Fruit fly (Drosophila melanogaster) whole organism, adult: ENCODE measurements around the gene CG31948.

Experiments
- CG11617 ChIP-seq: fragments of 200-800 bp; sonication (Bioruptor generic); optimal IDR thresholded peaks from 2 replicates; lab custom pipeline; 2017; ENCODE audit warnings: mild to moderate bottlenecking, missing biosample characterization, missing genetic modification reagents, missing genetic modification characterization
- CG12768 ChIP-seq: fragments of 200-800 bp; sonication (Bioruptor generic); optimal IDR thresholded peaks from 2 replicates; lab custom pipeline; 2017; ENCODE audit warnings: missing biosample characterization, missing genetic modification characterization, mild to moderate bottlenecking, moderate library complexity, missing genetic modification reagents
- CG14711 ChIP-seq: fragments of 200-800 bp; sonication (Bioruptor generic); optimal IDR thresholded peaks from 2 replicates; lab custom pipeline; 2018; ENCODE audit warnings: missing biosample characterization, mild to moderate bottlenecking, missing genetic modification characterization, moderate library complexity
- CG1620 ChIP-seq: fragments of 200-800 bp; sonication (Bioruptor generic); optimal IDR thresholded peaks from 2 replicates; lab custom pipeline; 2016; ENCODE audit warnings: missing biosample characterization, missing genetic modification characterization
- CG33017 ChIP-seq: fragments of 200-800 bp; sonication (Bioruptor generic); optimal IDR thresholded peaks from 2 replicates; lab custom pipeline; 2018; ENCODE audit warnings: missing biosample characterization, mild to moderate bottlenecking, missing genetic modification characterization, moderate library complexity
- CG5204 ChIP-seq: fragments of 200-800 bp; sonication (Bioruptor generic); optimal IDR thresholded peaks from 2 replicates; lab custom pipeline; 2016; ENCODE audit warnings: missing biosample characterization, missing genetic modification characterization
- CG7045 ChIP-seq: fragments of 200-800 bp; sonication (Bioruptor generic); optimal IDR thresholded peaks from 2 replicates; lab custom pipeline; 2017; ENCODE audit warnings: missing biosample characterization, mild to moderate bottlenecking, missing genetic modification characterization
- CG7101 ChIP-seq: fragments of 200-800 bp; sonication (Bioruptor generic); optimal IDR thresholded peaks from 2 replicates; lab custom pipeline; 2018; ENCODE audit warnings: missing biosample characterization, mild to moderate bottlenecking, missing genetic modification characterization, moderate library complexity
- Clk ChIP-seq: fragments of 200-800 bp; sonication (Bioruptor generic); optimal IDR thresholded peaks from 2 replicates; lab custom pipeline; 2017; ENCODE audit warnings: missing biosample characterization, missing genetic modification characterization
- Crg-1 ChIP-seq: fragments of 200-800 bp; sonication (Bioruptor generic); optimal IDR thresholded peaks from 2 replicates; lab custom pipeline; 2016; ENCODE audit warnings: missing biosample characterization, missing genetic modification characterization
- Hr96 ChIP-seq: fragments of 200-800 bp; sonication (Bioruptor generic); optimal IDR thresholded peaks from 2 replicates; lab custom pipeline; 2016; ENCODE audit warnings: missing biosample characterization, missing genetic modification characterization
- Mnt ChIP-seq: fragments of 200-800 bp; sonication (Bioruptor generic); optimal IDR thresholded peaks from 2 replicates; lab custom pipeline; 2016; ENCODE audit warnings: missing biosample characterization, mild to moderate bottlenecking, missing genetic modification characterization
- bab1 ChIP-seq: fragments of 200-800 bp; sonication (Bioruptor generic); optimal IDR thresholded peaks from 3 replicates; lab custom pipeline; 2019; ENCODE audit warnings: missing biosample characterization, mild to moderate bottlenecking, missing genetic modification characterization, moderate library complexity
- cic ChIP-seq: fragments of 200-800 bp; sonication (Bioruptor generic); optimal IDR thresholded peaks from 2 replicates; lab custom pipeline; 2017; ENCODE audit warnings: missing biosample characterization, mild to moderate bottlenecking, missing genetic modification characterization, moderate library complexity
- cnc ChIP-seq, 2 experiments: fragments of >200 bp; optimal IDR thresholded peaks; 2 replicates each; lab custom pipeline; 2017
- kay ChIP-seq: fragments of 200-800 bp; sonication (Bioruptor generic); peaks from one replicate; lab custom pipeline; 2016; ENCODE audit warnings: missing biosample characterization, missing genetic modification characterization, borderline replicate concordance
- ovo ChIP-seq: fragments of 200-800 bp; sonication (Bioruptor generic); optimal IDR thresholded peaks from 2 replicates; lab custom pipeline; 2016; ENCODE audit warnings: missing biosample characterization, missing genetic modification characterization
- pad ChIP-seq: fragments of 200-800 bp; sonication (Bioruptor generic); optimal IDR thresholded peaks from 3 replicates; lab custom pipeline; 2017; ENCODE audit warnings: missing biosample characterization, missing genetic modification characterization, mild to moderate bottlenecking, moderate library complexity, missing genetic modification reagents
- tj ChIP-seq: fragments of 200-800 bp; sonication (Bioruptor generic); optimal IDR thresholded peaks from 3 replicates; lab custom pipeline; 2017; ENCODE audit warnings: missing biosample characterization, mild to moderate bottlenecking, missing genetic modification characterization, moderate library complexity
- toe ChIP-seq: fragments of 200-800 bp; sonication (Bioruptor generic); optimal IDR thresholded peaks from 2 replicates; lab custom pipeline; 2016; ENCODE audit warnings: missing biosample characterization, missing genetic modification characterization

The CG31948 gene

DNA sequence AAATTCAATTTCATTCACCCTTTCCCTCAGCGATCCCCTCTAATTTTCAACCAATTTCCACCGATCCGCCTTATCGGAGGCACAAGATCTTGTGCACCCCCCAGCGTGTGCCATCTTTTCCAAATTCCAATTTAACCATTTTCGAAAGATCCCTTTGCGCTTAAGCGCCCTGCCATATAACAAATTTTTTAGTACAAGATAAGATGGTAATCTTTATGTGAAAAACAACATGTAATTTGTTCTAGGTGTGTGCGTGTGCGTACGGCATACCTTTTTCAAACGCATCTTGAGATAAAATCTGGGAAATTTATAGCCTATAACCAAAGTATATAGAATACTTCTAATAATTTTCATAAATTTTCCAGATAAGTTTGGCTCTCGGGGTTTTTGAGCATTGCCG, 37.3 kb upstream of the CG31948 start:
- TF ChIP-seq kay (GFP tag; lab: Kevin White, UChicago) (no peak), CG7101 (tag; lab: Kevin White, UChicago) (no peak), Mnt (GFP tag; lab: Kevin White, UChicago) (no peak), CG14711 (tag; lab: Kevin White, UChicago) (no peak), CG5204 (GFP tag; lab: Kevin White, UChicago) (no peak), bab1 (GFP tag; lab: Kevin White, UChicago) (no peak), toe (GFP tag; lab: Kevin White, UChicago) (no peak), cic (GFP tag; lab: Kevin White, UChicago) (no peak), CG33017 (tag; lab: Kevin White, UChicago) (no peak), CG11617 (GFP tag; lab: Kevin White, UChicago) (no peak), tj (GFP tag; lab: Kevin White, UChicago) (no peak), CG1620 (GFP tag; lab: Kevin White, UChicago) (no peak), CG12768 (no peak), CG7045 (GFP tag; lab: Kevin White, UChicago) (no peak), Crg-1 (GFP tag; lab: Kevin White, UChicago) (no peak), Clk (GFP tag; lab: Kevin White, UChicago) (no peak)

dm6 chr2L:2450723-2451379, 34.3 kb upstream of the CG31948 start:
- TF ChIP-seq toe (GFP tag; lab: Kevin White, UChicago) (no peak), Mnt (GFP tag; lab: Kevin White, UChicago) (no peak), CG1620 (GFP tag; lab: Kevin White, UChicago) (no peak), CG7101 (tag; lab: Kevin White, UChicago) (no peak), pad (GFP tag; lab: Kevin White, UChicago) (no peak), CG14711 (tag; lab: Kevin White, UChicago) (no peak), Hr96 (GFP tag; lab: Kevin White, UChicago) (no peak), bab1 (GFP tag; lab: Kevin White, UChicago) (no peak), Crg-1 (GFP tag; lab: Kevin White, UChicago) (no peak), CG12768 (no peak), tj (GFP tag; lab: Kevin White, UChicago) (no peak), CG11617 (GFP tag; lab: Kevin White, UChicago) (no peak), Clk (GFP tag; lab: Kevin White, UChicago) (no peak), kay (GFP tag; lab: Kevin White, UChicago) (no peak), ovo (no peak), CG7045 (GFP tag; lab: Kevin White, UChicago) (no peak), CG5204 (GFP tag; lab: Kevin White, UChicago) (no peak), cnc (optimal IDR thresholded peaks at IDR 0.05; lab: Kevin White, UChicago) (no peak)

DNA sequence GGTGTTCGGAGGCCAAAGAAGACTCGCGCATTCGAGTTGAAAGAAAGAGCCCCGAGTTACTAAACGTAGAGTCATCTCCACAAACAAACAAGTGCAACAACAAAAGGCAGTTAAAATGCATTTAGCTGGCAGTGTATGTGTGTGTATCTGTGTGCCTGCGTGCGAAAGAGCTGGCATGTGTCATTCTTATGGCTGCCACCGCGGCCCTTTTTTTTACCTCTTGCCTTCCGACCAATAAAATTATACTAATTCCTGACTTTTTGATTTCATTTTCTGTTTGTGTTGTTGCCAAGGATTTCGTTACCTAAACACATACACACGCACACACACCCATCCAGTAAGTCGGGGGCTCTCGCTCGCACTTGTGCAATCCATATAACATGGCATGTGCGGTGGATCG, 33.1 kb upstream of the CG31948 start:
- TF ChIP-seq bab1 (GFP tag; lab: Kevin White, UChicago) (no peak), toe (GFP tag; lab: Kevin White, UChicago) (no peak), CG7101 (tag; lab: Kevin White, UChicago) (no peak), tj (GFP tag; lab: Kevin White, UChicago) (no peak), Clk (GFP tag; lab: Kevin White, UChicago) (no peak), CG33017 (tag; lab: Kevin White, UChicago) (no peak), CG7045 (GFP tag; lab: Kevin White, UChicago) (no peak), kay (GFP tag; lab: Kevin White, UChicago) (no peak), cnc (optimal IDR thresholded peaks at IDR 0.05; lab: Kevin White, UChicago) (no peak), Mnt (GFP tag; lab: Kevin White, UChicago) (no peak), Hr96 (GFP tag; lab: Kevin White, UChicago) (no peak), CG14711 (tag; lab: Kevin White, UChicago) (no peak), pad (GFP tag; lab: Kevin White, UChicago) (no peak), CG1620 (GFP tag; lab: Kevin White, UChicago) (no peak), CG5204 (GFP tag; lab: Kevin White, UChicago) (no peak), Crg-1 (GFP tag; lab: Kevin White, UChicago) (no peak), ovo (no peak), cic (GFP tag; lab: Kevin White, UChicago) (no peak), CG12768 (no peak), CG11617 (GFP tag; lab: Kevin White, UChicago) (no peak)

- TF ChIP-seq kay (GFP tag; lab: Kevin White, UChicago) (no peak), cnc (optimal IDR thresholded peaks at IDR 0.05; lab: Kevin White, UChicago) (no peak), tj (GFP tag; lab: Kevin White, UChicago) (no peak), CG7045 (GFP tag; lab: Kevin White, UChicago) (no peak), Mnt (GFP tag; lab: Kevin White, UChicago) (no peak), cic (GFP tag; lab: Kevin White, UChicago) (no peak), CG12768 (no peak), Clk (GFP tag; lab: Kevin White, UChicago) (no peak), CG33017 (tag; lab: Kevin White, UChicago) (no peak), CG7101 (tag; lab: Kevin White, UChicago) (no peak), CG1620 (GFP tag; lab: Kevin White, UChicago) (no peak), Crg-1 (GFP tag; lab: Kevin White, UChicago) (no peak), toe (GFP tag; lab: Kevin White, UChicago) (no peak), ovo (no peak), CG5204 (GFP tag; lab: Kevin White, UChicago) (no peak), CG14711 (tag; lab: Kevin White, UChicago) (no peak), Hr96 (GFP tag; lab: Kevin White, UChicago) (no peak)
Measured at dm6 chr2L:2448514-2448913, 32.0 kb upstream of the CG31948 start.
